Fruit fly (Drosophila melanogaster): Measurements from ENCODE around the gene Dscam2.

Gene Dscam2

dm6 chr3L:7189668-7190200 lies at the start of gene Dscam2:
Dscam2 (minus strand) TSS chr3L:7189931.
- TF ChIP-seq ovo (GFP tag; optimal IDR thresholded peaks at IDR 0.05) (no peak), CG33017 (tag; optimal IDR thresholded peaks at IDR 0.05) (no peak), CG7045 (GFP tag; optimal IDR thresholded peaks at IDR 0.05) (no peak), CG1620 (GFP tag; optimal IDR thresholded peaks at IDR 0.05) (no peak), Mnt (GFP tag; optimal IDR thresholded peaks at IDR 0.05) (no peak)

dm6 chr3L:7238072-7238759 lies 48.5 kb upstream of the Dscam2 start, which contains the start of the genes CG14829 and BHD:
CG14829 (minus strand) TSS chr3L:7238122.
BHD (plus strand) TSS chr3L:7238542.
- TF ChIP-seq kay (GFP tag; ENCODE audit: borderline replicate concordance), result no peak
- TF ChIP-seq CG33017 (tag; optimal IDR thresholded peaks at IDR 0.05), result no peak
- no peak for TF ChIP-seq CG7045 (GFP tag; optimal IDR thresholded peaks at IDR 0.05)
- no peak for TF ChIP-seq cnc (optimal IDR thresholded peaks at IDR 0.05)
- no peak for TF ChIP-seq CG1620 (GFP tag; optimal IDR thresholded peaks at IDR 0.05)

dm6 chr3L:7234212-7234611 lies 44.5 kb upstream of the Dscam2 start, which contains the start of gene CG14826:
CG14826 (plus strand) TSS chr3L:7234512.
- no peak for TF ChIP-seq kay (GFP tag; ENCODE audit: borderline replicate concordance)
- TF ChIP-seq bab1 (GFP tag; optimal IDR thresholded peaks at IDR 0.05), result no peak
- TF ChIP-seq toe (GFP tag; optimal IDR thresholded peaks at IDR 0.05), result no peak
- no peak for TF ChIP-seq Crg-1 (GFP tag; optimal IDR thresholded peaks at IDR 0.05)
- TF ChIP-seq CG7045 (GFP tag; optimal IDR thresholded peaks at IDR 0.05), result no peak
- no peak for TF ChIP-seq CG1620 (GFP tag; optimal IDR thresholded peaks at IDR 0.05)
- no peak for TF ChIP-seq tj (GFP tag; optimal IDR thresholded peaks at IDR 0.05)
- TF ChIP-seq cnc (optimal IDR thresholded peaks at IDR 0.05), result no peak
- TF ChIP-seq CG5204 (GFP tag; optimal IDR thresholded peaks at IDR 0.05), result no peak
- no peak for TF ChIP-seq CG12768 (GFP tag; optimal IDR thresholded peaks at IDR 0.05)
- TF ChIP-seq CG33017 (tag; optimal IDR thresholded peaks at IDR 0.05), result no peak
- TF ChIP-seq Mnt (GFP tag; optimal IDR thresholded peaks at IDR 0.05), result no peak
- no peak for TF ChIP-seq CG7101 (tag; optimal IDR thresholded peaks at IDR 0.05)
- TF ChIP-seq pad (GFP tag; optimal IDR thresholded peaks at IDR 0.05), result no peak

- TF ChIP-seq CG14711 (tag; optimal IDR thresholded peaks at IDR 0.05) (no peak), bab1 (GFP tag; optimal IDR thresholded peaks at IDR 0.05) (no peak), CG1620 (GFP tag; optimal IDR thresholded peaks at IDR 0.05) (no peak), pad (GFP tag; optimal IDR thresholded peaks at IDR 0.05) (no peak), ovo (GFP tag; optimal IDR thresholded peaks at IDR 0.05) (no peak), cnc (optimal IDR thresholded peaks at IDR 0.05) (no peak), CG5204 (GFP tag; optimal IDR thresholded peaks at IDR 0.05) (no peak), Crg-1 (GFP tag; optimal IDR thresholded peaks at IDR 0.05) (no peak), kay (GFP tag; ENCODE audit: borderline replicate concordance) (no peak), CG11617 (GFP tag; optimal IDR thresholded peaks at IDR 0.05) (no peak), cic (GFP tag; optimal IDR thresholded peaks at IDR 0.05) (no peak), tj (GFP tag; optimal IDR thresholded peaks at IDR 0.05) (no peak), toe (GFP tag; optimal IDR thresholded peaks at IDR 0.05) (no peak), CG33017 (tag; optimal IDR thresholded peaks at IDR 0.05) (no peak), CG7045 (GFP tag; optimal IDR thresholded peaks at IDR 0.05) (no peak), CG12768 (GFP tag; optimal IDR thresholded peaks at IDR 0.05) (no peak), Hr96 (GFP tag; optimal IDR thresholded peaks at IDR 0.05) (no peak)
Observed at dm6 chr3L:7191218-7191617, 1.5 kb upstream of the Dscam2 start.

dm6 chr3L:7190497-7190896 lies 766 bp upstream of the Dscam2 start:
- TF ChIP-seq kay (GFP tag; ENCODE audit: borderline replicate concordance), result no peak
- no peak for TF ChIP-seq ovo (GFP tag; optimal IDR thresholded peaks at IDR 0.05)
- no peak for TF ChIP-seq Hr96 (GFP tag; optimal IDR thresholded peaks at IDR 0.05)
- TF ChIP-seq CG11617 (GFP tag; optimal IDR thresholded peaks at IDR 0.05), result no peak
- TF ChIP-seq CG12768 (GFP tag; optimal IDR thresholded peaks at IDR 0.05), result no peak
- TF ChIP-seq Crg-1 (GFP tag; optimal IDR thresholded peaks at IDR 0.05), result no peak
- TF ChIP-seq bab1 (GFP tag; optimal IDR thresholded peaks at IDR 0.05), result no peak
- TF ChIP-seq CG33017 (tag; optimal IDR thresholded peaks at IDR 0.05), result no peak
- no peak for TF ChIP-seq CG7045 (GFP tag; optimal IDR thresholded peaks at IDR 0.05)
- TF ChIP-seq pad (GFP tag; optimal IDR thresholded peaks at IDR 0.05), result no peak
- no peak for TF ChIP-seq CG5204 (GFP tag; optimal IDR thresholded peaks at IDR 0.05)

- TF ChIP-seq toe (GFP tag; optimal IDR thresholded peaks at IDR 0.05) (no peak), Hr96 (GFP tag; optimal IDR thresholded peaks at IDR 0.05) (no peak), CG11617 (GFP tag; optimal IDR thresholded peaks at IDR 0.05) (no peak), Clk (GFP tag; optimal IDR thresholded peaks at IDR 0.05) (no peak), cic (GFP tag; optimal IDR thresholded peaks at IDR 0.05) (no peak), CG1620 (GFP tag; optimal IDR thresholded peaks at IDR 0.05) (no peak), CG7101 (tag; optimal IDR thresholded peaks at IDR 0.05) (no peak), CG5204 (GFP tag; optimal IDR thresholded peaks at IDR 0.05) (no peak), ovo (GFP tag; optimal IDR thresholded peaks at IDR 0.05) (no peak), CG14711 (tag; optimal IDR thresholded peaks at IDR 0.05) (no peak), Crg-1 (GFP tag; optimal IDR thresholded peaks at IDR 0.05) (no peak), CG12768 (GFP tag; optimal IDR thresholded peaks at IDR 0.05) (no peak), pad (GFP tag; optimal IDR thresholded peaks at IDR 0.05) (no peak)
Observed at dm6 chr3L:7184739-7185488, 4.8 kb downstream of the Dscam2 start.
